Fruit fly (Drosophila melanogaster): ENCODE results near the gene Gycbeta100B.

The Gycbeta100B gene

dm6 chr3R:31134056-31134455 is at the start of gene Gycbeta100B:
TSS of gene Gycbeta100B (plus strand) at chr3R:31134392.
- TF ChIP-seq noc (tag; optimal IDR thresholded peaks at IDR 0.05), result no peak

DNA sequence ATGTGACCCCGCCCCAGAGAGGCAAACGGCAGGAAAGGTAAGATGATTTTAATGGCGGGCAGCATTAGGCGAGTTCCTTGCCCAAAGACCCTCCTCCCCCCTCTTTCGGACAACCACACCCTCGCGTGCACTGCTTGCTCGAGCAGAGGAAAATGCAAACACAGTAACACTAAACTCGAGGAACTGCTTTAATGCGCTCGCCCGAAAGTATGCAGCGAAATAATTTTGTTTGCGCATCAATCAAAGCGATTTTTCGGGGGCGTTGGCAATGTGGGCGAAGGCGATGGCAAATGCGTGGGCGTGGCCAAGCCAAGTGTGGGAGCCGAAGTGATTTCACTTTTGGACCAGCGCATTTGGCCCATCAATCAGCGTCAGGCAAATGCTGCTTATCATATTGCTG is 47.8 kb upstream of the Gycbeta100B start:
- TF ChIP-seq noc (tag; optimal IDR thresholded peaks at IDR 0.05), result no peak

- TF ChIP-seq noc (tag; optimal IDR thresholded peaks at IDR 0.05), result no peak
Measured at dm6 chr3R:31089985-31090384, 44.2 kb upstream of the Gycbeta100B start.

dm6 chr3R:31097221-31097620 is 37.0 kb upstream of the Gycbeta100B start, which contains the start of gene CG11317:
TSS of gene CG11317 (minus strand) at chr3R:31097321.
- TF ChIP-seq noc (tag; optimal IDR thresholded peaks at IDR 0.05), result no peak

dm6 chr3R:31101069-31101468 is 33.1 kb upstream of the Gycbeta100B start, which contains the start of gene CG15553:
TSS of gene CG15553 (minus strand) at chr3R:31101169.
- TF ChIP-seq noc (tag; optimal IDR thresholded peaks at IDR 0.05), result no peak

- TF ChIP-seq noc (tag; optimal IDR thresholded peaks at IDR 0.05), result no peak
Measured at dm6 chr3R:31109126-31109525, 25.1 kb upstream of the Gycbeta100B start, which contains the start of gene Mayo. TSS of gene Mayo (minus strand) at chr3R:31109191.

DNA sequence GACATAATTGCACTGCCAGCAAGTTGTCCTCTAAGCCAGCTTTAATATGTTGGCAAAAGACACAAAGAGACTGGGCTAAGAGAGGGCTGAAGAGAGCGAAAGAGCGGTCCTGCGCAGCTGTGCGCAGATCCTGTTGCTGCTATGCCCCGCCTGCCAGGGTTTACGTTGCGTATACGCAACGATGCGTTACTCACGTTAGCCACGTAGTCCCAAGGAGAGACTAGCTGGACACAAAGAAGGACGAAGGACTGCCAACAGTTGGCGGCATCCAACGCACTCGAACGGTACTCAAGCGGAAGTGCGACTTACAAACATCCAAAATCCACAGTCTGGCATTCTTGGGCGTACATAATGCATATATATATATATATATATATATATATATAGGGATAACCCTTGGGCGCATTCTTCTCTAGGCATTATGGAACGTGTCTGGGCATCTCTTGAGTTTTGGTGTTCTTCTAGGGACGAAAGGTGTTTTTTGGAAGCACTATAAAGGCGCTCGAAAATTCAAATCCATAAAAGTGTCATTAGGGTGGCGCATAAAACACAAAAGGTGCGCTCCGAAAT is 14.3 kb upstream of the Gycbeta100B start:
- no peak for TF ChIP-seq noc (tag; optimal IDR thresholded peaks at IDR 0.05)

DNA sequence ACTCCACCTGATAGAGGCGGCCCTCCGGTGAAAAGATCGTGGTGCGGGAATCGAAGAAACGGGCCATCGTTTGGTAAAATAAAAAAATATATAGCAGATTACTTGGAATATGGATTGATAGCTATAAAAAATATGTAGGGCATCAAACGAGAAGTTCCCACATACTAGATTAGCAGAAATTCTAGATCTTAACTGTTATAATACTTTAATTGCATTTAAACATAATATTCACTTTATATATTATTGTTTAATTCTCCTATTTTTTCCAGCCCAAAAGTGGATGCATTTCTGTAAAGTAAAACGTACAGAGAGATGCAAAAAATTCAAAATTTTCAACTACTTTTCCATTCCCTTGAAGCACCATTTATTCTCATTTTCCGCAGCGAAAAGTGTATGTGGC is 10.9 kb upstream of the Gycbeta100B start, which contains the start of gene Prosalpha3T:
Prosalpha3T (minus strand) TSS at position 101 of the 400 bp plus-strand sequence.
- TF ChIP-seq noc (tag; optimal IDR thresholded peaks at IDR 0.05), result no peak

DNA sequence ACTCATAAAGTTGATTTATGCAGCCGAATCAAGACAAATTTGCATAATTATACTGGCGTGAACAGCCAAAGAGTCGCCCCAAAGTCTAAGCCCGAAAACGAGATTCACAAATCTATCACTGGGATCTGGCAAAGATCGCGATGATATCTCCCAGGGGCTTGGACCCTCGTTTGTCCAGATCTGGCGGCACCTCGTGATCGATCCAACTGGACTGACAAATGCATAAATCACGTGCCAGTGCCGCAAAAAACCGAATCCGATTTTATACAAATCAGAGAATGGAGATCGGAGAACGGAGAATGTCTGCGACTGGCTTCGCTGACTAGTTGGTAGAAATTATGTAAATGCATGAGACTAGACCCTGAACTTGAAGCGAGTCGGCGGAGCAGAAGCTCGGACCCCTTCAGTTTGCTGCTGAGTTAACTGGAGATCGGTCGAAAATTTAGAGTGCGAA is 8.4 kb upstream of the Gycbeta100B start, which contains the start of gene CG15554:
CG15554 (plus strand) TSS at position 404 of the 454 bp plus-strand sequence.
- no peak for TF ChIP-seq noc (tag; optimal IDR thresholded peaks at IDR 0.05)

DNA sequence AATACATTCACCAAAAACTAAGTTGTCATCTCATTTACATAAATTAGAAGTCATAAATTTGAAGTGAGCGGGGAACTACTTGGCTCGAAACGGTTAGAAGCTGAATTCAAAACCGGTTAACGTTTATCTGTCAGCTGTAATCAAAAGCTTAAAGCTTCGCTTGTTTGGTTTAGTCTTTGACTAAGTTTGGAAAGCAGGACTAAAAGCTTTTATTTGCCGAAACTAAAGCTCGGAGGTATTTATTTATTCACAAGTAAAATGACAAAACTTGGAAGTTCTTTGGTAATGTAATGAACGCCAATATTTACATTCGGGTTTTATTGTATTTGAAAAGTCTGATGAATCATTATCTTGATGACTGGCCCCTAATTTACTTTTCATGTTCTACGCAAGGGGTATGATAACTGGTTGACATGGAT is 6.8 kb upstream of the Gycbeta100B start:
- TF ChIP-seq noc (tag; optimal IDR thresholded peaks at IDR 0.05), result no peak

dm6 chr3R:31130566-31130965 is 3.6 kb upstream of the Gycbeta100B start, which contains the start of gene Ktch:
TSS of gene Ktch (minus strand) at chr3R:31130666.
- TF ChIP-seq noc (tag; optimal IDR thresholded peaks at IDR 0.05), result no peak

DNA sequence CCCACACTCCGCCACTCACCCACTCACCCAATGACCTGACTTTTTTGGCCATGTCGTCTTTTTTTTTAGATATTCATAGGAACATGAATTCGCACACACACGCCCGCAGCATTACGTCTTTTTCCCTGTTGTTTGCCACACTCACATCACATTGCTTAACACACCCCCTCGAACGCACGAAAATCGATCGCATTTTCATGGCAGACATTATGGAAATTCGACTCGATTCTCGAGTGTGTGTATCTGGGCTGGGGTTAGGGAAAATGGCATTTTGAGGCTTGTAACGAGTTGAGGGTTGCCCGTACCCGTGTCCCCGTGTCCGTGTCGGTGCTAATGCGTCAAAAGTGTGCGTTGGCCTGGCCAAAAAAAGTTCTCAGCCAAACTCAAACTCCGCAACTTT is 7.5 kb downstream of the Gycbeta100B start:
- no peak for TF ChIP-seq noc (tag; optimal IDR thresholded peaks at IDR 0.05)

DNA sequence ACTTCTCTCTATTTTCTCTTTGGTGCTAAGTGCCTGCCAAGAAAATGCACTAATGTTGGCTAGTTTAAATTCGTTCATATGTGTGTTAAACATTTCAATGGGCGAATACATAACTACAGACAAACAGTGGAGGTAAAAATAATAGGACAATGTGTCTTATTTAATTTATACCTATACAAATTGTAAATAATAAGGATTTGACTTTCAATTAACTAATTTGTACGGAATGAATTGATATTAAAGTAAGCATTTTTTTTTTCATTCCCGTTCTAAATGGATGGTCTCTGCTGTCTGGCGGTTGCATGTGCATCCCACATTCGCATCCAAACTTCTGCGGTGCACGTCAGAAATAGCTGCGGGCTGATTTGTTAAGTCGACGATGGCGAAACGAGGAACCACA is 12.7 kb downstream of the Gycbeta100B start:
- TF ChIP-seq noc (tag; optimal IDR thresholded peaks at IDR 0.05), result no peak

- TF ChIP-seq noc (tag; optimal IDR thresholded peaks at IDR 0.05), result no peak
Measured at dm6 chr3R:31168429-31168828, 34.2 kb downstream of the Gycbeta100B start.

DNA sequence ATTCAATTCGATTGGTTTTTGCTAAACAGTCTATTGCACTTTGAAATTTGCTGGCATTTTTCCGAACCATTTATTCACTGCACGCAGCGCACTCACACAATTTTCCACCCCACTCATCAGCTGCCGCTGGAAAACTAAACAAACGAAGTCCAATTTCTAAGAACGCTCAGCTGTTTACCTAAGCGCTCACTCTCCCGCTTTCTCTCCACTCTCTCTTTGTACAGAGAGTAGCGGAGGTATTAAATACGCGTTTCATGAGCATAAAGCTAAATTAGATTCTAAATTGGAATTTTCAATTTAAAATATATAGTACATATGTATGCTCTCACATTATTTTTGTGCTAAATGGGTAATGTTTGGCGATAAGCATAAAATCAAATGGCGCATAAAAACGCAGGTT is 34.8 kb downstream of the Gycbeta100B start, which contains the start of gene stops:
stops (minus strand) TSS at position 139 of the 400 bp plus-strand sequence.
- no peak for TF ChIP-seq noc (tag; optimal IDR thresholded peaks at IDR 0.05)

DNA sequence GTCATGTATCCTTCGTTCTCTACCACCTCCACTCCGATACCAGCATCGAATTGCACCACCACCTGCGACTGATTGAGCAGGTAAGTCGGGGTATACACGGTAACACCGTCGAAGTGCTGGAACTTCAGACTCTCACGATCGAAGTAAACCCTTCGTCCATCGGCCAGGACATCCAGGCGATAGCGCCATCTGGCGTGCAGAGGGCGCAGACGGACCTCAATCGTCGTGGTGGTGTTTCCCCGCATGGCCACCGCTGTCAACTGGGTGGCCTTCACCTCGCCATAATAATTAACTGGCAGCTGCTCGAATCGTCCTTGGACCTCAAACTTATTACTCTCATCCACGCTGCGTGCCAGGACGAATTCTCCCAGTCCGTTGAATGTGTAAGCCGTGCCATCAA is 47.6 kb downstream of the Gycbeta100B start:
- no peak for TF ChIP-seq noc (tag; optimal IDR thresholded peaks at IDR 0.05)

dm6 chr3R:31193062-31193461 is 58.9 kb downstream of the Gycbeta100B start, which contains the start of gene bnk:
TSS of gene bnk (plus strand) at chr3R:31193362.
- no peak for TF ChIP-seq noc (tag; optimal IDR thresholded peaks at IDR 0.05)

Data from whole organism, larva.